Worm (Caenorhabditis elegans) whole organism, midembryonic: Measurements from ENCODE around the gene K12H6.8.

Experiments
- T22C8.4 ChIP-seq: fragments of 200-800 bp; sonication (Bioruptor generic); IDR thresholded peaks from 2 replicates; pipeline ENCODE4 v1.3.6; 2022; ENCODE audit warnings: missing genetic modification characterization, missing compliant biosample characterization
- cog-1 ChIP-seq: sonication (generic microtip); optimal IDR thresholded peaks from 2 replicates; lab custom pipeline; 2016; ENCODE audit warnings: missing genetic modification characterization, missing compliant biosample characterization
- flt-1 ChIP-seq: fragments of 200-800 bp; sonication (Bioruptor generic); IDR thresholded peaks from 2 replicates; pipeline ENCODE4 v1.3.6; 2022; ENCODE audit warnings: missing genetic modification characterization, missing compliant biosample characterization
- klf-2 ChIP-seq: fragments of 200-800 bp; sonication (Bioruptor generic); conservative IDR thresholded peaks from 2 replicates; pipeline ENCODE4 v1.3.6; 2022; ENCODE audit warnings: missing genetic modification reagents, missing genetic modification characterization, missing compliant biosample characterization
- med-1 ChIP-seq: sonication (generic microtip); optimal IDR thresholded peaks from 2 replicates; lab custom pipeline; 2017; ENCODE audit warnings: missing genetic modification characterization, mild to moderate bottlenecking, missing compliant biosample characterization, antibody characterized with exemption, missing genetic modification reagents; ENCODE audit not compliant: insufficient read depth
- ref-1 ChIP-seq: fragments of 200-800 bp; sonication (Bioruptor generic); conservative IDR thresholded peaks from 2 replicates; pipeline ENCODE4 v1.3.6; 2022; ENCODE audit warnings: missing genetic modification reagents, missing genetic modification characterization, missing compliant biosample characterization
- tab-1 ChIP-seq: fragments of 200-800 bp; sonication (Bioruptor generic); IDR thresholded peaks from 2 replicates; pipeline ENCODE4 v1.3.6; 2022; ENCODE audit warnings: missing genetic modification characterization, missing compliant biosample characterization
- ztf-29 ChIP-seq: fragments of 200-800 bp; sonication (Bioruptor generic); IDR thresholded peaks from 2 replicates; pipeline ENCODE4 v1.3.6; 2022; ENCODE audit warnings: missing genetic modification reagents, missing genetic modification characterization, missing compliant biosample characterization

- TF ChIP-seq flt-1 (GFP tag; lab: Robert Waterston, UW): no peak
- TF ChIP-seq tab-1 (GFP tag; lab: Robert Waterston, UW): no peak
- no peak for TF ChIP-seq ztf-29 (GFP tag; lab: Robert Waterston, UW)
- TF ChIP-seq cog-1 (tag; lab: Kevin White, UChicago): peak; percentile 10
- no peak for TF ChIP-seq med-1
- no peak for TF ChIP-seq T22C8.4
- no peak for TF ChIP-seq ref-1
- no peak for TF ChIP-seq klf-2 (GFP tag; lab: Robert Waterston, UW)
Measured at ce11 chrII:2800550-2801233, 27.0 kb upstream of the K12H6.8 start, which contains the start of gene nhr-119.
